Worm (Caenorhabditis elegans): ENCODE data around the gene spcs-3.

DNA sequence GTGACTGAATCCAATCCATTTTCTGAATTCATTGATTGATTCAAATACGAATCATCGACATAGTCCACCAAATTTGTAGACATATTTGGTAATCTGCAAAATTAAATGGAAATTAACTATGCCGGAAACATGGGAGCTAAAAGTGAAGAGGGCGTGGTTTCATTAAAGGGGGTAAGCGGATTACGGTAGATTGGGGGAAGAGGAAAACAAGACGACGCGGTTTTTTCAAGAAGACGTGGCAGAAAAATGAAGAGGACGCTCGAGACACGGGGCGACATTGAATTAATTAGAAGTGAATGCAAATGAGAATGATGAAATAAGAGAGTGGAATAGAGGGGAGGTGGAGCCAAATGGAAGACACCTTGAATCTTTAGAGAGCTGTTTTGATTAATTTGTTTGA, 48.5 kb upstream of the spcs-3 start, which contains the start of gene npr-17:
- TF ChIP-seq hlh-1 (tag; optimal IDR thresholded peaks at IDR 0.05), result no peak
- no peak for TF ChIP-seq nhr-237 (tag; optimal IDR thresholded peaks at IDR 0.05)

Measured in whole organism, mixed stage, embryonic.